Worm (Caenorhabditis elegans) whole organism, L4 larva: ENCODE measurements around the gene rol-1.

ENCODE experiments used
- D1046.2 ChIP-seq: fragments of 200-800 bp; sonication (Bioruptor generic); IDR thresholded peaks from 2 replicates; pipeline ENCODE4 v1.3.6; 2022; ENCODE audit warnings: missing genetic modification characterization, missing compliant biosample characterization
- F10B5.3 ChIP-seq: sonication (generic microtip); optimal IDR thresholded peaks from 2 replicates; lab custom pipeline; 2016; ENCODE audit warnings: mild to moderate bottlenecking, missing genetic modification characterization, missing compliant biosample characterization
- T20F7.1 ChIP-seq: fragments of 200-800 bp; sonication (Bioruptor generic); optimal IDR thresholded peaks from 2 replicates; lab custom pipeline; 2018; ENCODE audit warnings: mild to moderate bottlenecking, missing genetic modification characterization, missing compliant biosample characterization
- T26A8.4 ChIP-seq: fragments of 200-800 bp; sonication (Bioruptor generic); IDR thresholded peaks from 2 replicates; pipeline ENCODE4 v1.3.6; 2022; ENCODE audit warnings: missing genetic modification characterization, missing compliant biosample characterization
- Y5F2A.4 ChIP-seq: fragments of 200-800 bp; sonication (Bioruptor generic); optimal IDR thresholded peaks from 2 replicates; lab custom pipeline; 2018; ENCODE audit warnings: mild to moderate bottlenecking, missing genetic modification characterization, missing compliant biosample characterization
- ZK337.2 ChIP-seq: fragments of 200-800 bp; sonication (Bioruptor generic); IDR thresholded peaks from 2 replicates; pipeline ENCODE4 v1.3.6; 2022; ENCODE audit warnings: missing genetic modification reagents, missing genetic modification characterization, missing compliant biosample characterization
- aha-1 ChIP-seq: fragments of 150-350 bp; peaks from one replicate; lab custom pipeline; 2014; ENCODE audit warnings: missing biosample characterization, missing genetic modification characterization
- ama-1 ChIP-seq: fragments of 150-350 bp; optimal IDR thresholded peaks from 2 replicates; lab custom pipeline; 2014; ENCODE audit warnings: inconsistent platforms, mixed read lengths
- arid-1 ChIP-seq: fragments of 200-800 bp; sonication (Bioruptor generic); conservative IDR thresholded peaks from 2 replicates; pipeline ENCODE4 v1.3.6; 2022; ENCODE audit warnings: missing genetic modification reagents, missing genetic modification characterization, missing compliant biosample characterization
- attf-4 ChIP-seq: sonication (generic microtip); optimal IDR thresholded peaks from 3 replicates; lab custom pipeline; 2017; ENCODE audit warnings: missing biosample characterization, missing genetic modification characterization
- ceh-20 ChIP-seq: fragments of 200-800 bp; sonication (Bioruptor generic); IDR thresholded peaks from 2 replicates; pipeline ENCODE4 v1.3.6; 2022; ENCODE audit warnings: missing genetic modification reagents, missing genetic modification characterization, missing compliant biosample characterization
- ceh-28 ChIP-seq: fragments of 150-350 bp; optimal IDR thresholded peaks from 2 replicates; lab custom pipeline; 2014; ENCODE audit warnings: missing biosample characterization, missing genetic modification reagents, missing genetic modification characterization
- ceh-32 ChIP-seq: sonication (generic microtip); optimal IDR thresholded peaks from 2 replicates; lab custom pipeline; 2016; ENCODE audit warnings: mild to moderate bottlenecking, missing genetic modification characterization, missing compliant biosample characterization; ENCODE audit not compliant: poor library complexity
- ceh-44 ChIP-seq: fragments of 200-800 bp; sonication (Bioruptor generic); IDR thresholded peaks from 2 replicates; pipeline ENCODE4 v1.3.6; 2022; ENCODE audit warnings: missing genetic modification reagents, missing genetic modification characterization, missing compliant biosample characterization
- ctbp-1 ChIP-seq: fragments of 200-800 bp; sonication (Bioruptor generic); IDR thresholded peaks from 2 replicates; pipeline ENCODE4 v1.3.6; 2022; ENCODE audit warnings: missing genetic modification reagents, missing genetic modification characterization, missing compliant biosample characterization
- daf-19 ChIP-seq: fragments of 200-800 bp; sonication (Bioruptor generic); conservative IDR thresholded peaks from 2 replicates; pipeline ENCODE4 v1.3.6; 2022; ENCODE audit warnings: missing genetic modification characterization, missing compliant biosample characterization
- dmd-8 ChIP-seq: fragments of 200-800 bp; sonication (Bioruptor generic); IDR thresholded peaks from 2 replicates; pipeline ENCODE4 v1.3.6; 2022; ENCODE audit warnings: missing genetic modification characterization, missing compliant biosample characterization
- dmd-9 ChIP-seq: fragments of 200-800 bp; sonication (Bioruptor generic); IDR thresholded peaks from 2 replicates; pipeline ENCODE4 v1.3.6; 2022; ENCODE audit warnings: missing genetic modification reagents, missing genetic modification characterization, missing compliant biosample characterization
- dpl-1 ChIP-seq: fragments of 150-350 bp; optimal IDR thresholded peaks from 2 replicates; lab custom pipeline; 2014; ENCODE audit warnings: missing biosample characterization, missing genetic modification reagents, missing genetic modification characterization
- dve-1 ChIP-seq: sonication (generic microtip); optimal IDR thresholded peaks from 2 replicates; lab custom pipeline; 2017; ENCODE audit warnings: antibody characterized with exemption, mild to moderate bottlenecking, missing genetic modification characterization, missing compliant biosample characterization; ENCODE audit not compliant: insufficient read depth
- egl-43 ChIP-seq: fragments of 200-800 bp; sonication (Bioruptor generic); IDR thresholded peaks from 2 replicates; pipeline ENCODE4 v1.3.6; 2022; ENCODE audit warnings: missing genetic modification reagents, missing genetic modification characterization, missing compliant biosample characterization
- fkh-10 ChIP-seq: fragments of 150-350 bp; optimal IDR thresholded peaks from 2 replicates; lab custom pipeline; 2014; ENCODE audit warnings: missing biosample characterization, missing genetic modification reagents, missing genetic modification characterization
- fos-1 ChIP-seq: fragments of 150-350 bp; optimal IDR thresholded peaks from 2 replicates; lab custom pipeline; 2014; ENCODE audit warnings: missing biosample characterization, missing genetic modification characterization
- hlh-11 ChIP-seq: fragments of 200-800 bp; sonication (Bioruptor generic); optimal IDR thresholded peaks from 2 replicates; lab custom pipeline; 2018; ENCODE audit warnings: mild to moderate bottlenecking, missing genetic modification characterization, missing compliant biosample characterization
- hlh-30 ChIP-seq: sonication (generic microtip); optimal IDR thresholded peaks from 2 replicates; lab custom pipeline; 2017; ENCODE audit warnings: antibody characterized with exemption, mild to moderate bottlenecking, missing genetic modification characterization, missing compliant biosample characterization; ENCODE audit not compliant: insufficient read depth
- hmg-1.1 ChIP-seq: fragments of 200-800 bp; sonication (Bioruptor generic); IDR thresholded peaks from 2 replicates; pipeline ENCODE4 v1.3.6; 2022; ENCODE audit warnings: missing genetic modification reagents, missing genetic modification characterization, missing compliant biosample characterization
- lin-1 ChIP-seq: fragments of 200-800 bp; sonication (Bioruptor generic); IDR thresholded peaks from 2 replicates; pipeline ENCODE4 v1.3.6; 2022; ENCODE audit warnings: missing genetic modification reagents, missing genetic modification characterization, missing compliant biosample characterization
- lin-15B ChIP-seq: fragments of 150-350 bp; sonication (generic microtip); optimal IDR thresholded peaks from 3 replicates; lab custom pipeline; 2014; ENCODE audit warnings: missing biosample characterization, missing genetic modification characterization
- lin-39 ChIP-seq: fragments of 150-350 bp; optimal IDR thresholded peaks from 2 replicates; lab custom pipeline; 2014; ENCODE audit warnings: missing biosample characterization, missing genetic modification reagents, missing genetic modification characterization
- lir-3 ChIP-seq: sonication (generic microtip); optimal IDR thresholded peaks from 2 replicates; lab custom pipeline; 2016; ENCODE audit warnings: mild to moderate bottlenecking, missing genetic modification characterization, missing compliant biosample characterization
- lsy-2 ChIP-seq, 2 experiments: fragments of 150-350 bp in 1 of 2; sonication (generic microtip) in 1 of 2; optimal IDR thresholded peaks; 2 replicates each; lab custom pipeline; 2014 to 2017; ENCODE audit warnings: missing biosample characterization in 2 of 2, missing genetic modification characterization in 2 of 2
- madf-9 ChIP-seq: fragments of 200-800 bp; sonication (Bioruptor generic); conservative IDR thresholded peaks from 2 replicates; pipeline ENCODE4 v1.3.6; 2022; ENCODE audit warnings: missing genetic modification reagents, missing genetic modification characterization, missing compliant biosample characterization
- mep-1 ChIP-seq: fragments of 150-350 bp; sonication (generic microtip); optimal IDR thresholded peaks from 3 replicates; lab custom pipeline; 2014; ENCODE audit warnings: missing biosample characterization, missing genetic modification characterization
- mes-2 ChIP-seq: sonication (generic microtip); optimal IDR thresholded peaks from 2 replicates; lab custom pipeline; 2016; ENCODE audit warnings: missing genotype, mild to moderate bottlenecking, missing genetic modification characterization, missing compliant biosample characterization; ENCODE audit not compliant: poor library complexity, severe bottlenecking
- nhr-102 ChIP-seq: sonication (generic microtip); optimal IDR thresholded peaks from 2 replicates; lab custom pipeline; 2016; ENCODE audit warnings: mild to moderate bottlenecking, missing genetic modification characterization, moderate library complexity, missing compliant biosample characterization
- nhr-237 ChIP-seq: sonication (generic microtip); optimal IDR thresholded peaks from 2 replicates; lab custom pipeline; 2017; ENCODE audit warnings: missing biosample characterization, missing genetic modification characterization
- nhr-28 ChIP-seq: fragments of 150-350 bp; optimal IDR thresholded peaks from 2 replicates; lab custom pipeline; 2014; ENCODE audit warnings: missing biosample characterization, missing genetic modification characterization
- nhr-48 ChIP-seq: sonication (generic microtip); optimal IDR thresholded peaks from 2 replicates; lab custom pipeline; 2016; ENCODE audit warnings: mild to moderate bottlenecking, missing genetic modification characterization, missing compliant biosample characterization
- nhr-6 ChIP-seq: fragments of 150-350 bp; optimal IDR thresholded peaks from 2 replicates; lab custom pipeline; 2014; ENCODE audit warnings: missing biosample characterization, missing genetic modification characterization
- nhr-76 ChIP-seq: fragments of 150-350 bp; optimal IDR thresholded peaks from 2 replicates; lab custom pipeline; 2014; ENCODE audit warnings: missing biosample characterization, missing genetic modification characterization
- php-3 ChIP-seq: fragments of 200-800 bp; sonication (Bioruptor generic); IDR thresholded peaks from 2 replicates; pipeline ENCODE4 v1.3.6; 2022; ENCODE audit warnings: missing genetic modification reagents, missing genetic modification characterization, missing compliant biosample characterization
- rbr-2 ChIP-seq: sonication (generic microtip); optimal IDR thresholded peaks from 2 replicates; lab custom pipeline; 2016; ENCODE audit warnings: missing genotype, missing genetic modification characterization, missing compliant biosample characterization
- saeg-2 ChIP-seq: fragments of 200-800 bp; sonication (Bioruptor generic); IDR thresholded peaks from 2 replicates; pipeline ENCODE4 v1.3.6; 2022; ENCODE audit warnings: missing genetic modification reagents, missing genetic modification characterization, missing compliant biosample characterization
- sdz-12 ChIP-seq: fragments of 200-800 bp; sonication (Bioruptor generic); optimal IDR thresholded peaks from 2 replicates; lab custom pipeline; 2018; ENCODE audit warnings: mild to moderate bottlenecking, missing genetic modification characterization, missing compliant biosample characterization
- set-16 ChIP-seq: fragments of 200-800 bp; sonication (Bioruptor generic); IDR thresholded peaks from 2 replicates; pipeline ENCODE4 v1.3.6; 2022; ENCODE audit warnings: missing genetic modification reagents, missing genetic modification characterization, missing compliant biosample characterization
- snpc-1.2 ChIP-seq: fragments of 200-800 bp; sonication (Bioruptor generic); IDR thresholded peaks from 2 replicates; pipeline ENCODE4 v1.3.6; 2022; ENCODE audit warnings: missing genetic modification reagents, missing genetic modification characterization, missing compliant biosample characterization
- tag-97 ChIP-seq: fragments of 200-800 bp; sonication (Bioruptor generic); IDR thresholded peaks from 2 replicates; pipeline ENCODE4 v1.3.6; 2022; ENCODE audit warnings: missing genetic modification characterization, missing compliant biosample characterization
- unc-130 ChIP-seq: sonication (generic microtip); optimal IDR thresholded peaks from 2 replicates; lab custom pipeline; 2016; ENCODE audit warnings: missing genetic modification reagents, missing genetic modification characterization, missing compliant biosample characterization
- unc-39 ChIP-seq: sonication (generic microtip); optimal IDR thresholded peaks from 2 replicates; lab custom pipeline; 2017; ENCODE audit warnings: missing biosample characterization, missing genetic modification characterization
- zfp-2 ChIP-seq: sonication (generic microtip); optimal IDR thresholded peaks from 2 replicates; lab custom pipeline; 2016; ENCODE audit warnings: mild to moderate bottlenecking, missing genetic modification characterization, missing compliant biosample characterization

The rol-1 gene

ce11 chrII:12222524-12222923, 50.2 kb downstream of the rol-1 start (continued):
- no peak for TF ChIP-seq nhr-237 (tag; lab: Kevin White, UChicago)
- TF ChIP-seq unc-130: no peak
- TF ChIP-seq nhr-48 (tag; lab: Kevin White, UChicago): peak; percentile 41
- peak; percentile 98 for TF ChIP-seq aha-1 (tag; lab: Kevin White, UChicago)
- TF ChIP-seq hlh-11 (tag; lab: Kevin White, UChicago): peak; percentile 84
- TF ChIP-seq egl-43 (GFP tag; lab: Robert Waterston, UW): peak; percentile 65
- no peak for TF ChIP-seq ceh-32
- TF ChIP-seq attf-4 (tag; lab: Kevin White, UChicago): peak; percentile 7
- TF ChIP-seq nhr-28: peak; percentile 53
- TF ChIP-seq madf-9 (GFP tag; lab: Robert Waterston, UW): peak; percentile 29; the same call in 1 of the 2 replicates
- TF ChIP-seq T26A8.4: no peak
- peak; percentile 58; the same call in 1 of the 2 replicates for TF ChIP-seq ceh-20 (GFP tag; lab: Robert Waterston, UW)
- peak; percentile 65 for TF ChIP-seq ceh-28
- TF ChIP-seq ctbp-1 (GFP tag; lab: Robert Waterston, UW): peak; percentile 65; the same call in 1 of the 2 replicates
- TF ChIP-seq F10B5.3 (tag; lab: Kevin White, UChicago): peak; percentile 9

DNA sequence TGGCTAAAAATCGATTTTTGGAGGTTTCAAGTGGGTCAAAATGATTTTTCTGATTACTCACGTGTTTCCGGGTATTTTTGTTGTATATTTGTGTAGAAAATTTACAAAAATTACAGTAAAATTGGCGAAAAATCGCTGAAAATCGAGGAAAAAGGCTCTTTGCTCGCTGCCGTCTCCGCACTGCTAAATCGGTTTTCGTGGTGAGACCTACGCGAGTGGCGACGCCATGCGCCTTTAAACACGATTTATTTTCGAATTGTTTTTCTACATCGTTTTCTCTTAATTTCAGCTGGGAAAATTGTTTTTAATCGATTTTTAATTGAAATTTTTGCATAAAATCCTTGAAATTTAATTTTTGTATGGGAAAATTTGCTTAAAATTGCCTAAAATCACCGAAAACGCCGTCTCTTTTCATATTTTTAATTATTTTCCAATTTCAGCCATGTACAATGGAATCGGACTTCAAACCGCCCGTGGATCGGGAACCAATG, 52.6 kb downstream of the rol-1 start, which contains the start of the genes pqn-87 and rsr-2:
TSS of gene pqn-87 (minus strand) at position 171 of the 491 bp plus-strand sequence.
TSS of gene rsr-2 (plus strand) at position 441 of the 491 bp plus-strand sequence.
- TF ChIP-seq nhr-102 (tag; lab: Kevin White, UChicago) (no peak), sdz-12 (no peak), nhr-76 (tag; lab: Kevin White, UChicago) (no peak), lin-1 (GFP tag; lab: Robert Waterston, UW) (no peak), Y5F2A.4 (GFP tag; lab: Kevin White, UChicago) (no peak), ZK337.2 (GFP tag; lab: Robert Waterston, UW) (no peak), unc-130 (no peak), dmd-8 (GFP tag; lab: Robert Waterston, UW) (no peak), dpl-1 (peak; percentile 48), D1046.2 (GFP tag; lab: Robert Waterston, UW) (no peak), lir-3 (tag; lab: Kevin White, UChicago) (no peak), zfp-2 (tag; lab: Kevin White, UChicago) (no peak), dve-1 (tag; lab: Kevin White, UChicago) (no peak), set-16 (GFP tag; lab: Robert Waterston, UW) (no peak), fos-1 (tag; lab: Kevin White, UChicago) (no peak), lin-15B (tag; lab: Kevin White, UChicago) (no peak), tag-97 (GFP tag; lab: Robert Waterston, UW) (no peak), madf-9 (GFP tag; lab: Robert Waterston, UW) (no peak), hmg-1.1 (GFP tag; lab: Robert Waterston, UW) (0 out of 2 replicates have a peak, but pooled peaks have one; percentile 42), snpc-1.2 (GFP tag; lab: Robert Waterston, UW) (no peak), rbr-2 (peak; percentile 23), T20F7.1 (no peak), ama-1 (lab: Kevin White, UChicago) (no peak), lin-39 (tag; lab: Kevin White, UChicago) (no peak), php-3 (GFP tag; lab: Robert Waterston, UW) (no peak), lsy-2 (tag; optimal IDR thresholded peaks at IDR 0.05; lab: Kevin White, UChicago) (peak in 1 of 2 experiments; percentile 53), arid-1 (GFP tag; lab: Robert Waterston, UW) (no peak), unc-39 (no peak), ceh-44 (GFP tag; lab: Robert Waterston, UW) (no peak), ceh-32 (no peak), daf-19 (GFP tag; lab: Robert Waterston, UW) (no peak), aha-1 (tag; lab: Kevin White, UChicago) (peak; percentile 38), nhr-48 (tag; lab: Kevin White, UChicago) (no peak), hlh-30 (peak; percentile 32), mep-1 (tag; lab: Kevin White, UChicago) (no peak), dmd-9 (no peak), hlh-11 (tag; lab: Kevin White, UChicago) (no peak), fkh-10 (GFP tag; lab: Kevin White, UChicago) (no peak), nhr-6 (tag; lab: Kevin White, UChicago) (no peak), saeg-2 (GFP tag; lab: Robert Waterston, UW) (no peak), mes-2 (tag; lab: Kevin White, UChicago) (peak; percentile 59)
